Fruit fly (Drosophila melanogaster): Measurements from ENCODE around the gene Aatf.

The Aatf gene

dm6 chr2L:6717460-6717859 is at the start of gene Aatf:
TSS of gene Aatf (plus strand) at chr2L:6717625.
- no peak for TF ChIP-seq ttk (optimal IDR thresholded peaks at IDR 0.05)
- TF ChIP-seq Myc (optimal IDR thresholded peaks at IDR 0.05): no peak

DNA sequence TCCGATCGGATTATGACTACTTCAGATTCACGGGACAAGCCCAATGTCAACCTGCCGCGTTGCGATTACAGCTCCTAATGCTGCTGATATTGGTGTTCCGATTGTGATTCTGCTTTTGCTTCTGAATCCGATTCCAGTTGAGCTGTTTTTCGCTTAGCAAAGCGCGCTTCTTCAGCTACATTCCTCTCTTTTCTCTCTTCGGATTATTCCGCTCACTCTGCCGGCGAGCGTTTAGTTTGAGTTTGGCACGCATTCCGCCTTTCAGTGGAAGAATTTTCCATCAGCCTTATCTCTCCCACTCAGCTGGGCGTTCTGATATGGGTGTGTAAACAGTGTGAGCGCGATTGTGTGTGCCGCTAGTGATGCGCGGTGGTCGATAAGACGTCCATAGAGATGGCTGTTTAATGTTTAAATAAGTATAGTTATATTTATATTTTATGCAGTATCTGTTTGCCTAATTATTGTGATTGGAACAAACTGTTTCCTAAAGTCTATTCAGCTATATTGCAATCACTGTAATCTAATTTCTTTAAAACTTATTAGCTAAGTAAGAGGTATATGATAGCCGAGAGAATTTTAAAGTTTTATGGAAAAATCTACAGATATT is 49.6 kb upstream of the Aatf start, which contains the start of gene Galt:
Gene Galt, minus strand, starts transcription at position 315 of the 607 bp plus-strand sequence.
- TF ChIP-seq Myc (optimal IDR thresholded peaks at IDR 0.05) (no peak), insv (optimal IDR thresholded peaks at IDR 0.05) (no peak)

DNA sequence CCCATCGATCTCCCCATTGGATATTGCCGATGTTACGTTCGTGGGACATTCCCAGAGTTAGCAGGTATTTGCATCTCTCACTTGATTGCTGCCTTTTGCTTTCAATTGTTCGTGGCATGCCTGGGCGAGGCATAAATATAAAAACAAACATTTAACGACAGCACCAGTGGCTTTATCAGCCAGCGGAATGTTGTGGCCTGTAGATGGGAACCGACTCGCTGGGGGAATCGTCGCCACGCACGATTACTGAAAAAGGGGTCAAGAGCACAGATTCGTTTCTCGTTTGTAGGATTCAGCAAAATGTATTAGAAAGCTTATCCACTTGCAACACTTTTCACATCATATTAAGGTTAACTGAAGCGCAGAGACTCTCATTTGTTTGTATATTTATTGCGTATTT is 46.0 kb upstream of the Aatf start:
- no peak for TF ChIP-seq h (optimal IDR thresholded peaks at IDR 0.05)
- TF ChIP-seq psq (optimal IDR thresholded peaks at IDR 0.05): no peak
- no peak for TF ChIP-seq ttk (optimal IDR thresholded peaks at IDR 0.05)
- TF ChIP-seq insv (optimal IDR thresholded peaks at IDR 0.05): no peak
- TF ChIP-seq Myc (optimal IDR thresholded peaks at IDR 0.05): no peak
- no peak for TF ChIP-seq Sin3A (optimal IDR thresholded peaks at IDR 0.05)

dm6 chr2L:6673211-6674012 is 44.0 kb upstream of the Aatf start, which contains the start of gene Spn27A:
TSS of gene Spn27A (minus strand) at chr2L:6673347.
- TF ChIP-seq psq (optimal IDR thresholded peaks at IDR 0.05): no peak
- no peak for TF ChIP-seq ttk (optimal IDR thresholded peaks at IDR 0.05)
- TF ChIP-seq h (optimal IDR thresholded peaks at IDR 0.05): no peak
- no peak for TF ChIP-seq Sin3A (optimal IDR thresholded peaks at IDR 0.05)
- TF ChIP-seq Myc (optimal IDR thresholded peaks at IDR 0.05): no peak
- no peak for TF ChIP-seq insv (optimal IDR thresholded peaks at IDR 0.05)

DNA sequence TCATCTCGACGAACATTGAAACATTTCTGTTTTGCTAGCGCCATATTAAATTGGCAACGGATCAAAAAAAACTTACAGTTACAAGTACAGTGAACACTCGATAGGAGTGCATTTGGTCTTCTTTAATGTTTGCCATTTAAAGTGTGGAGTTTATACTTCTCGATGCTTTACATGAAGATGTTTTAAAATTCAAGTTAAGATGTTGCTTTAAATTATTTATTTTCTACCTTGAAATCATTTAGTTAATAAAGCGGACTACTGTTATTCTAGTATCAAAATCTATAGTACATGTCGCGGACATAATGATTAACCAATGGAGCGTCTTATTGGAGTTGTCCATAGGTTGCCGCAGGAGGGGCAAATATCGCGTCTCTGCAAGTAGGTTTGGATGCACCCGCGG is 40.9 kb upstream of the Aatf start, which contains the start of gene cort:
Gene cort, minus strand, starts transcription at position 101 of the 400 bp plus-strand sequence.
- TF ChIP-seq Sin3A (optimal IDR thresholded peaks at IDR 0.05) (no peak), psq (optimal IDR thresholded peaks at IDR 0.05) (no peak), ttk (optimal IDR thresholded peaks at IDR 0.05) (no peak), insv (optimal IDR thresholded peaks at IDR 0.05) (no peak), h (optimal IDR thresholded peaks at IDR 0.05) (no peak), Myc (optimal IDR thresholded peaks at IDR 0.05) (no peak)

- TF ChIP-seq insv (optimal IDR thresholded peaks at IDR 0.05) (no peak), psq (optimal IDR thresholded peaks at IDR 0.05) (no peak), Sin3A (optimal IDR thresholded peaks at IDR 0.05) (no peak), Myc (optimal IDR thresholded peaks at IDR 0.05) (no peak), ttk (optimal IDR thresholded peaks at IDR 0.05) (no peak), h (optimal IDR thresholded peaks at IDR 0.05) (no peak)
Observed at dm6 chr2L:6677453-6677852, 40.0 kb upstream of the Aatf start, which contains the start of gene Nse1. TSS of gene Nse1 (minus strand) at chr2L:6677625.

- TF ChIP-seq Sin3A (optimal IDR thresholded peaks at IDR 0.05) (no peak), Myc (optimal IDR thresholded peaks at IDR 0.05) (no peak), insv (optimal IDR thresholded peaks at IDR 0.05) (no peak), ttk (optimal IDR thresholded peaks at IDR 0.05) (no peak), h (optimal IDR thresholded peaks at IDR 0.05) (no peak)
Observed at dm6 chr2L:6682909-6683308, 34.5 kb upstream of the Aatf start.

DNA sequence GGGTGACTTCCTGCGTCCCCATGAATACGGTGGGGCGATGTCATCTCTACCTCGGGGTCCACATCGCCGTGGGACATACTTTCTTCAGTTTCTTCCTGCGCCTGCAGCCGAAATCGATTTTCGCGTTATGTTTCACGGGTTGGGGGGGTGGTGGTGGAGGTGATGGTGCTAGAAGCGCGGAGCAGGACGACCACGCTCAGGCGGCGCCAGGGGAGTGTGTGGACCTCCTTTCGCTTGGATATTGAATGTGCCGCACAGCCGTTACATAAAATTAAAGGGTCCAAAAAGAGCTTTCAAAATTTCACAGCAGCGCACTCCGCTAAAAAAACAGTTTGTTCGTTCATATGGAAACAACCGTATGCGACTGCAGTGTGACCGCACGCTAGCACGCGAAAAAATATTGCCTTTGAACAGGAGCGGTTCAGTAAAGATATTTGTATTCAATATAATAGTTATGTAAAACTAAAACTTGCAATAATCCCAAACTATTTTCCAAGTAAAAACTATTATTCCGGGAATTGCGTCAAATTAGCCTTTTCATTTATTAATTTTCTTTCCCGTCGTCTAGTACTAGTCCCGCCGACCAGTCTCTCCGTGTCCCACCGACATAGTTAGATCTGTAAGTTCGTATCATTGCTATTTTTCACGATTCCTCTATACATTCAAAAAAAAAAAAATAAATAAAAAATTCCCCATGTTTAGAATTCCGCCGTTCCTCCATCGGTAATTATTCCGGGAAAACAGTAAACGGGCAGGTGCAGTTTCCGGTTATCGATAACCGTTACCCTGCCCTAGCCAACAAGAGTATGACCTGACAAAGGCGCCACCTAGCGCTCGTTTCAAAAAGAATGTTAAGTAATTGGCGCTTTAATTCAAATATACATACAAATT is 33.2 kb upstream of the Aatf start, which contains the start of gene Nhe3:
Gene Nhe3, minus strand, starts transcription at position 373 of the 891 bp plus-strand sequence.
- TF ChIP-seq ttk (optimal IDR thresholded peaks at IDR 0.05) (no peak), Myc (optimal IDR thresholded peaks at IDR 0.05) (no peak), psq (optimal IDR thresholded peaks at IDR 0.05) (no peak), h (optimal IDR thresholded peaks at IDR 0.05) (no peak), Sin3A (optimal IDR thresholded peaks at IDR 0.05) (no peak), insv (optimal IDR thresholded peaks at IDR 0.05) (no peak)

dm6 chr2L:6686612-6687011 is 30.8 kb upstream of the Aatf start, which contains the start of gene CG11327:
TSS of gene CG11327 (minus strand) at chr2L:6686712.
- no peak for TF ChIP-seq ttk (optimal IDR thresholded peaks at IDR 0.05)
- TF ChIP-seq insv (optimal IDR thresholded peaks at IDR 0.05): no peak
- TF ChIP-seq Sin3A (optimal IDR thresholded peaks at IDR 0.05): no peak
- TF ChIP-seq Myc (optimal IDR thresholded peaks at IDR 0.05): no peak
- TF ChIP-seq psq (optimal IDR thresholded peaks at IDR 0.05): no peak
- no peak for TF ChIP-seq h (optimal IDR thresholded peaks at IDR 0.05)

- no peak for TF ChIP-seq Sin3A (optimal IDR thresholded peaks at IDR 0.05)
- no peak for TF ChIP-seq h (optimal IDR thresholded peaks at IDR 0.05)
- TF ChIP-seq psq (optimal IDR thresholded peaks at IDR 0.05): no peak
- no peak for TF ChIP-seq insv (optimal IDR thresholded peaks at IDR 0.05)
Observed at dm6 chr2L:6692048-6692447, 25.4 kb upstream of the Aatf start.

dm6 chr2L:6693794-6694254 is 23.6 kb upstream of the Aatf start:
- TF ChIP-seq Myc (optimal IDR thresholded peaks at IDR 0.05) (no peak), insv (optimal IDR thresholded peaks at IDR 0.05) (no peak), Sin3A (optimal IDR thresholded peaks at IDR 0.05) (no peak), h (optimal IDR thresholded peaks at IDR 0.05) (no peak), psq (optimal IDR thresholded peaks at IDR 0.05) (no peak), ttk (optimal IDR thresholded peaks at IDR 0.05) (no peak)

DNA sequence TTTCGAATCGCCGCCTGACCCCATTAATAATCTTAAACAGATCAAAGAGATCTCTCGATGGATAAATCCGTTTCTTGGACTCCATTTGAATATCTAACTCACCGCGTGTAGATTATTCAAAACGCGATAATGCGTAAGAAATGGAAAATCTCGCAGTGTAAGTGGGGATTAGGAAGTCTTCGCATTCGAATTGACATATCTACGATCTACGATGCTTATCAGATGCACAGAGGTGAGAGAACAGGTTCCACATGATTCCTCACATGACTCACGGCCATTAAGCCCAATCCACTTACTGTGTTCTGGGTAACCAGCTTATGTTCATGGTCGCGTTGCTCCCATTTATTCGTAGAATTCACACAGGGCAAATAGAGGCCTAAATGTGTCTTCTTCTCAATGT is 21.2 kb upstream of the Aatf start:
- TF ChIP-seq Myc (optimal IDR thresholded peaks at IDR 0.05) (no peak), ttk (optimal IDR thresholded peaks at IDR 0.05) (no peak), h (optimal IDR thresholded peaks at IDR 0.05) (no peak), insv (optimal IDR thresholded peaks at IDR 0.05) (no peak), Sin3A (optimal IDR thresholded peaks at IDR 0.05) (no peak), psq (optimal IDR thresholded peaks at IDR 0.05) (no peak)

All from Kc167 (cell line).